Fruit fly (Drosophila melanogaster): ENCODE data around the gene Ptp10D.

Gene Ptp10D

DNA sequence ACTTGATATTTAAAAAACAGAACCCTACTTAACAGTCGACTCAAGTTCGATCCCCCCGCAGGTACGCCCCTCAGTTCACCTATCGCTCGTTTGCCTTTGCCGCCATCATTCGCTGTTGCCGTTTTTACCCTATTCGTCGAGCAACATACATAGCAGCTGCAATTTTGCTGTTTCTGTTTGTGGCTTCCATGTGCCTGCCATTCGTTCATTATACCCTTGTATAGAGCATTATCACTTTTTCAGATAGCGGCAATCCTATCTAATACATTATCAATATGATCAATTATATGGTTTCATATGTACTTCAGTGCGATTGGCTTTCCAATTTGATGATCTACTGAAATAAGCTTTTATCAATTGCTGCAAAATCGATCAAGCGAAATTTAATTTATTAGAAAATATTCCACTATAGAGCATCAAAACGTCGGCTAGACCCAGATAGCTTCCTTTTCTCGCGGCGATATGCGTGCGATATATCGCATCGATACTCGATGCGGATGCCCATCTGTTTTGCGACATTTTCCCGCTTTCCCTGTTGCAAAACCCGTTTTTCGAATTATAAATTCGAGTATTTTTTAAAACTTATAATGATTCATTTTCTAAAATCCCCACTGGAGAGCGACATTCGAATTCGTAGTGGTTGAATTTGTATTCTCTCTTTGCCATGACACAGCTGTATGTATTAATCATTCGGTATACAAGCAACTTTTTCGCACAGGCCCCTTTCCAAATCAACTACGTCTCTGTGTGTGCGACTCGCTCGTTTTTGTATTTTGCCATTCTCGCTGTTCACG is 94.3 kb downstream of the Ptp10D start:
- peak; percentile 88 for TF ChIP-seq CG34367 (tag; optimal IDR thresholded peaks at IDR 0.05)
- TF ChIP-seq CG8301 (tag; optimal IDR thresholded peaks at IDR 0.05): peak; percentile 93
- TF ChIP-seq rn (GFP tag; IDR thresholded peaks at IDR 0.05): peak; percentile 61
- peak; percentile 95 for TF ChIP-seq CG14655 (GFP tag; optimal IDR thresholded peaks at IDR 0.05)
- peak; percentile 56 for TF ChIP-seq CG10348 (GFP tag; IDR thresholded peaks at IDR 0.05)
- TF ChIP-seq EcR (GFP tag; optimal IDR thresholded peaks at IDR 0.05): no peak
- peak; percentile 58 for TF ChIP-seq Ets98B (GFP tag; IDR thresholded peaks at IDR 0.05)
- peak; percentile 81 for TF ChIP-seq gl (tag; optimal IDR thresholded peaks at IDR 0.05)
- peak; percentile 95 for TF ChIP-seq CG8159 (tag; optimal IDR thresholded peaks at IDR 0.05)
- TF ChIP-seq CG32121 (GFP tag; IDR thresholded peaks at IDR 0.05): peak; percentile 86
- peak; percentile 78 for TF ChIP-seq CG12605 (GFP tag; IDR thresholded peaks at IDR 0.05)
- TF ChIP-seq D1 (tag; optimal IDR thresholded peaks at IDR 0.05): peak; percentile 87
- TF ChIP-seq Snoo (tag; optimal IDR thresholded peaks at IDR 0.05): peak; percentile 89
- peak; percentile 85 for TF ChIP-seq Pif1A (GFP tag; optimal IDR thresholded peaks at IDR 0.05)
- TF ChIP-seq CG4496 (GFP tag; IDR thresholded peaks at IDR 0.05): peak; percentile 76
- TF ChIP-seq CG15710 (tag; optimal IDR thresholded peaks at IDR 0.05): peak; percentile 90
- peak; percentile 91 for TF ChIP-seq fd96Ca (GFP tag; IDR thresholded peaks at IDR 0.05)
- TF ChIP-seq CG17806 (tag; optimal IDR thresholded peaks at IDR 0.05): peak; percentile 88
- peak; percentile 79 for TF ChIP-seq CG13204 (GFP tag; optimal IDR thresholded peaks at IDR 0.05)
- TF ChIP-seq CG9948 (tag; optimal IDR thresholded peaks at IDR 0.05): peak; percentile 89
- TF ChIP-seq Pif1B (GFP tag; optimal IDR thresholded peaks at IDR 0.05): peak; percentile 94

DNA sequence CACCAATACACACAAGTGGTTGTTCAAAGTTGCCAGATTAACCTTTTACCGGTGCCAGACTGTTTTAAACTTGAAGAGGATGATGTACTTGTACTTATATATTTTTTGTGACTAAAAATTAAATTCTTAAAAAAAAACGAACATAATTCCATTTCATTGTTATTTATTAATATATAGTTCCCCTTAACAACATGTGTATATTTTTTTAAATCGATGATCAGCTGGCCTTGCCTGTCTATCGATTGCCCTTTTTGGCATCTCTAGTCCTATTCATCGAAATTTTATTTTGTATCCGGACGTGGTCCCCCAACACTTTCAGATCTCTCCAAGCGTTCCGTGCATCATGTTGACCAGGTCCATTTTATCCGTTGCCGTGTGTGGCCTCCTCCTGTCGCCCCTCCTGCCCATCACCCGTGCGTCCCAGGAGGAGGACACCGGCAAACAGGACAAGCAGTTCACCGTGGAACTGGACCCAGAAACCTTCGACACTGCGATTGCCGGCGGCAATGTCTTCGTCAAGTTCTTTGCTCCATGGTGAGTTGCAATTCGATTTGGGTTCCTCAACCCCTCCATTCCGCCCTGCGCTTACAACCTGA is 95.0 kb downstream of the Ptp10D start, which contains the start of gene prtp:
TSS of gene prtp (plus strand) at position 26 of the 596 bp plus-strand sequence.
- no peak for TF ChIP-seq CG17806 (tag; optimal IDR thresholded peaks at IDR 0.05)

DNA sequence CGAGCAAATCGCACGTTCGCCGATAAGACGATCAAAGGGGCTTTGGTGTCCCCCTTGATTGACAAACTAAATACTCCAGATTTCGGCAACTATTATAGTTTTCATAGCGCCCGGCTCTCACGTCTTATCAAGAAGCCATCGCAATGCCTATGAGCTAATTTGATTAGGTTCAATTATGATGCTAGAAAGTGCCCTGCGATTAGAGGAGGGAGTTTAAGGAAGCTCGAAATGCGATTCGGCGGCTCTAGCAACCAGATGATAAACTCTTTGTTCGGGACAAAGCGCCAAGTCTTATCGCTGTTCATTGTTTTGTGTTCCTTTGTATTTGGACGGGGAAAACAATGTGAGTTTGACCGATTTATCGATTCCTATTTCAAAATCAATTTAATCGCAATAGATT is 96.1 kb downstream of the Ptp10D start:
- no peak for TF ChIP-seq CG15710 (tag; optimal IDR thresholded peaks at IDR 0.05)
- no peak for TF ChIP-seq Pif1A (GFP tag; optimal IDR thresholded peaks at IDR 0.05)
- TF ChIP-seq CG9948 (tag; optimal IDR thresholded peaks at IDR 0.05): no peak
- no peak for TF ChIP-seq CG34367 (tag; optimal IDR thresholded peaks at IDR 0.05)
- TF ChIP-seq CG12605 (GFP tag; IDR thresholded peaks at IDR 0.05): no peak

DNA sequence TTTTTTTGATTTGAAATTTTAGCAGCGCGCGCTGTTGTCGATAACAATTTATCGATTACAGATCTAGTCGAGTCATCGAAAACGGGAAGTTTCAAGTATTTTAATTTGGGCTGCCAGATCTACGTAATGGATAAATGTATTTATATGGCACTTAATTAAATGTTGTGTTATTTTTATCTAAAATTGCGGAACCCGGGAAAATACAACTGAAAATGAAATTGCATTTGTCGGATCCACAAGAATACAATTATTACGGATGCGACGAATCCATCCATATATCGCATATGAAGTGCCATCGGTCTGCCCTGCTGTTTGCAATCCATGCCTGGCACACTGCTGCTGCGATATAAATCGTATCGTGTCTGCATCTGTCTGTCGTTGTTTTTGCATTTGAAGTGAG is 98.3 kb downstream of the Ptp10D start, which contains the start of gene Tango10:
TSS of gene Tango10 (plus strand) at position 108 of the 400 bp plus-strand sequence.
- no peak for TF ChIP-seq gl (tag; optimal IDR thresholded peaks at IDR 0.05)
- no peak for TF ChIP-seq CG10348 (GFP tag; IDR thresholded peaks at IDR 0.05)
- TF ChIP-seq CG14655 (GFP tag; optimal IDR thresholded peaks at IDR 0.05): no peak
- peak; percentile 53; the same call in 1 of the 3 replicates for TF ChIP-seq fd96Ca (GFP tag; IDR thresholded peaks at IDR 0.05)
- TF ChIP-seq CG12605 (GFP tag; IDR thresholded peaks at IDR 0.05): no peak
- no peak for TF ChIP-seq EcR (GFP tag; optimal IDR thresholded peaks at IDR 0.05)
- no peak for TF ChIP-seq CG4496 (GFP tag; IDR thresholded peaks at IDR 0.05)
- peak; percentile 13 for TF ChIP-seq CG17806 (tag; optimal IDR thresholded peaks at IDR 0.05)
- no peak for TF ChIP-seq Snoo (tag; optimal IDR thresholded peaks at IDR 0.05)
- TF ChIP-seq CG32121 (GFP tag; IDR thresholded peaks at IDR 0.05): peak; percentile 40; the same call in 1 of the 2 replicates
- TF ChIP-seq CG8159 (tag; optimal IDR thresholded peaks at IDR 0.05): no peak
- TF ChIP-seq CG15710 (tag; optimal IDR thresholded peaks at IDR 0.05): peak; percentile 38
- TF ChIP-seq Ets98B (GFP tag; IDR thresholded peaks at IDR 0.05): 0 out of 2 replicates have a peak, but pooled peaks have one; percentile 24
- no peak for TF ChIP-seq rn (GFP tag; IDR thresholded peaks at IDR 0.05)
- TF ChIP-seq CG34367 (tag; optimal IDR thresholded peaks at IDR 0.05): no peak
- no peak for TF ChIP-seq CG8301 (tag; optimal IDR thresholded peaks at IDR 0.05)
- no peak for TF ChIP-seq Pif1A (GFP tag; optimal IDR thresholded peaks at IDR 0.05)
- no peak for TF ChIP-seq D1 (tag; optimal IDR thresholded peaks at IDR 0.05)
- no peak for TF ChIP-seq CG13204 (GFP tag; optimal IDR thresholded peaks at IDR 0.05)
- no peak for TF ChIP-seq Pif1B (GFP tag; optimal IDR thresholded peaks at IDR 0.05)
- no peak for TF ChIP-seq CG9948 (tag; optimal IDR thresholded peaks at IDR 0.05)

DNA sequence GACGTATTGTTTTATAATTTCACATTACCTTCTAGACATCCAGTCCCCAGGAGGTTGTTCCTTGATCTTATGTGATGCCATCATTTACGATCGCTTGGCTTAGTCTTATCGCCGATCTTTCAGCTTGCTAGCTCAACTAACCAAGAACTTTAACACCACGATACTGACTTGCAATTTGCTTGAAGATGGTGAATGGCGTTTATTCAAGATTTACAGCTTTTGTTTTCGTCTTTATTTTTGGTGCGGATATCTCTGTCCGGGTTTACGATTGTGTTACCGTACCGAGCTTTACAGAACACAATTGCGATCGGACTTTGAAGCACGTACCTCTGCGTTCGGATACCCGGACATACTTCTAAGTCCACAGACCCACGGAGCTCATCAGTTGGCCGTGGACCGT is 102.1 kb downstream of the Ptp10D start, which contains the start of gene CG15221:
TSS of gene CG15221 (plus strand) at position 301 of the 400 bp plus-strand sequence.
- no peak for TF ChIP-seq CG32121 (GFP tag; IDR thresholded peaks at IDR 0.05)

Measured in whole organism, pupa.